Fruit fly (Drosophila melanogaster) whole organism, embryonic: ENCODE results near the gene Sil1.

ENCODE experiments used
- Aef1 ChIP-seq: fragments of 200-800 bp; sonication (Bioruptor generic); IDR thresholded peaks from 3 replicates; pipeline ENCODE4 v1.3.6; 2022; ENCODE audit warnings: missing biosample characterization, missing genetic modification characterization
- BtbVII ChIP-seq: fragments of 200-800 bp; sonication (Bioruptor generic); optimal IDR thresholded peaks from 3 replicates; lab custom pipeline; 2017; ENCODE audit warnings: missing biosample characterization, mild to moderate bottlenecking, missing genetic modification characterization
- CG12236 ChIP-seq: fragments of 200-800 bp; sonication (Bioruptor generic); optimal IDR thresholded peaks from 2 replicates; lab custom pipeline; 2016; ENCODE audit warnings: missing biosample characterization, missing genetic modification characterization
- CG12659 ChIP-seq: fragments of 200-800 bp; sonication (Bioruptor generic); optimal IDR thresholded peaks from 3 replicates; lab custom pipeline; 2017; ENCODE audit warnings: mild to moderate bottlenecking, missing biosample characterization, missing genetic modification reagents, missing genetic modification characterization
- CG12744 ChIP-seq: fragments of 200-800 bp; sonication (Bioruptor generic); optimal IDR thresholded peaks from 2 replicates; lab custom pipeline; 2016; ENCODE audit warnings: missing biosample characterization, missing genetic modification characterization
- CG13123 ChIP-seq: fragments of 200-800 bp; sonication (Bioruptor generic); optimal IDR thresholded peaks from 2 replicates; lab custom pipeline; 2016; ENCODE audit warnings: missing biosample characterization, missing genetic modification characterization
- CG14014 ChIP-seq: fragments of 200-800 bp; sonication (Bioruptor generic); IDR thresholded peaks from 2 replicates; pipeline ENCODE4 v1.3.6; 2022; ENCODE audit warnings: missing biosample characterization, missing genetic modification characterization
- CG14667 ChIP-seq: fragments of 200-800 bp; sonication (Bioruptor generic); IDR thresholded peaks from 2 replicates; pipeline ENCODE4 v1.3.6; 2022; ENCODE audit warnings: missing biosample characterization, missing genetic modification characterization
- CG16815 ChIP-seq: fragments of 200-800 bp; sonication (Bioruptor generic); optimal IDR thresholded peaks from 3 replicates; lab custom pipeline; 2017; ENCODE audit warnings: missing biosample characterization, mild to moderate bottlenecking, missing genetic modification characterization
- CG17186 ChIP-seq: fragments of 200-800 bp; sonication (Bioruptor generic); optimal IDR thresholded peaks from 3 replicates; lab custom pipeline; 2017; ENCODE audit warnings: missing biosample characterization, missing genetic modification reagents, missing genetic modification characterization
- CG2116 ChIP-seq: fragments of 200-800 bp; sonication (Bioruptor generic); optimal IDR thresholded peaks from 3 replicates; lab custom pipeline; 2018; ENCODE audit warnings: missing biosample characterization, mild to moderate bottlenecking, missing genetic modification characterization
- CG2129 ChIP-seq: fragments of 200-800 bp; sonication (Bioruptor generic); IDR thresholded peaks from 2 replicates; pipeline ENCODE4 v1.3.6; 2022; ENCODE audit warnings: missing biosample characterization, missing genetic modification characterization; ENCODE audit not compliant: partially characterized antibody
- CG30020 ChIP-seq: fragments of 200-800 bp; optimal IDR thresholded peaks from 2 replicates; lab custom pipeline; 2019; ENCODE audit warnings: missing biosample characterization, mild to moderate bottlenecking, missing genetic modification characterization, moderate library complexity
- CG31388 ChIP-seq: fragments of 200-800 bp; sonication (Bioruptor generic); optimal IDR thresholded peaks from 2 replicates; lab custom pipeline; 2016; ENCODE audit warnings: missing biosample characterization, missing genetic modification characterization
- CG6272 ChIP-seq: fragments of 200-800 bp; sonication (Bioruptor generic); IDR thresholded peaks from 2 replicates; pipeline ENCODE4 v1.3.6; 2022; ENCODE audit warnings: missing biosample characterization, missing genetic modification characterization
- CG6765 ChIP-seq: fragments of 200-800 bp; sonication (Bioruptor generic); optimal IDR thresholded peaks from 3 replicates; lab custom pipeline; 2017; ENCODE audit warnings: missing biosample characterization, mild to moderate bottlenecking, missing genetic modification characterization
- CG9797 ChIP-seq: fragments of 200-800 bp; sonication (Bioruptor generic); optimal IDR thresholded peaks from 3 replicates; lab custom pipeline; 2018; ENCODE audit warnings: missing biosample characterization, mild to moderate bottlenecking, missing genetic modification characterization
- Dll ChIP-seq: fragments of 200-800 bp; sonication (Bioruptor generic); IDR thresholded peaks from 4 replicates; pipeline ENCODE4 v1.3.6; 2022; ENCODE audit warnings: missing biosample characterization, missing genetic modification characterization; ENCODE audit not compliant: partially characterized antibody
- Doc3 ChIP-seq: fragments of 200-800 bp; sonication (Bioruptor generic); IDR thresholded peaks from 3 replicates; pipeline ENCODE4 v1.3.6; 2022; ENCODE audit warnings: missing biosample characterization, missing genetic modification characterization; ENCODE audit not compliant: partially characterized antibody
- Dp ChIP-seq: fragments of 200-800 bp; sonication (Bioruptor generic); optimal IDR thresholded peaks from 2 replicates; lab custom pipeline; 2018; ENCODE audit warnings: missing biosample characterization, mild to moderate bottlenecking, missing genetic modification characterization, moderate library complexity
- E2f1 ChIP-seq: fragments of 200-800 bp; sonication (Bioruptor generic); IDR thresholded peaks from 2 replicates; pipeline ENCODE4 v1.3.6; 2022; ENCODE audit warnings: missing biosample characterization, missing genetic modification characterization
- Gug ChIP-seq: fragments of 200-800 bp; sonication (Bioruptor generic); IDR thresholded peaks from 4 replicates; pipeline ENCODE4 v1.3.6; 2022; ENCODE audit warnings: missing biosample characterization, missing genetic modification characterization
- HmgZ ChIP-seq: fragments of 200-800 bp; sonication (Bioruptor generic); optimal IDR thresholded peaks from 2 replicates; lab custom pipeline; 2018; ENCODE audit warnings: missing biosample characterization, mild to moderate bottlenecking, missing genetic modification characterization
- Hr3 ChIP-seq: fragments of 200-800 bp; sonication (Bioruptor generic); optimal IDR thresholded peaks from 3 replicates; lab custom pipeline; 2016; ENCODE audit warnings: missing biosample characterization, missing genetic modification characterization
- Hr51 ChIP-seq, 2 experiments: fragments of 200-800 bp; sonication (Bioruptor generic); optimal IDR thresholded peaks; 2 replicates in 1 of 2; 3 replicates in 1 of 2; lab custom pipeline; 2016 to 2018; ENCODE audit warnings: missing biosample characterization in 2 of 2, missing genetic modification characterization in 2 of 2, mild to moderate bottlenecking in 1 of 2, moderate library complexity in 1 of 2
- MESR4 ChIP-seq: fragments of 200-800 bp; sonication (Bioruptor generic); optimal IDR thresholded peaks from 2 replicates; lab custom pipeline; 2018; ENCODE audit warnings: missing biosample characterization, mild to moderate bottlenecking, missing genetic modification characterization, moderate library complexity
- Myb ChIP-seq: fragments of 200-800 bp; sonication (Bioruptor generic); optimal IDR thresholded peaks from 2 replicates; lab custom pipeline; 2016; ENCODE audit warnings: missing biosample characterization, missing genetic modification characterization
- Nf-YA ChIP-seq: fragments of 200-800 bp; sonication (Bioruptor generic); IDR thresholded peaks from 2 replicates; pipeline ENCODE4 v1.3.6; 2022; ENCODE audit warnings: missing biosample characterization, missing genetic modification characterization
- Opbp ChIP-seq: fragments of 200-800 bp; sonication (Bioruptor generic); IDR thresholded peaks from 3 replicates; pipeline ENCODE4 v1.3.6; 2022; ENCODE audit warnings: missing biosample characterization, missing genetic modification characterization; ENCODE audit not compliant: partially characterized antibody
- Poxn ChIP-seq: fragments of 200-800 bp; sonication (Bioruptor generic); IDR thresholded peaks from 2 replicates; pipeline ENCODE4 v1.3.6; 2022; ENCODE audit warnings: missing biosample characterization, missing genetic modification characterization
- amos ChIP-seq: fragments of 200-800 bp; sonication (Bioruptor generic); IDR thresholded peaks from 2 replicates; pipeline ENCODE4 v1.3.6; 2022; ENCODE audit warnings: missing biosample characterization, missing genetic modification characterization; ENCODE audit not compliant: partially characterized antibody
- chif ChIP-seq, 2 experiments: fragments of 200-800 bp; sonication (Bioruptor generic); optimal IDR thresholded peaks; 3 replicates each; lab custom pipeline; 2016; ENCODE audit warnings: missing biosample characterization in 2 of 2, missing genetic modification characterization in 2 of 2
- da ChIP-seq: fragments of 200-800 bp; sonication (Bioruptor generic); optimal IDR thresholded peaks from 2 replicates; lab custom pipeline; 2016; ENCODE audit warnings: missing biosample characterization, missing genetic modification characterization
- dm ChIP-seq: fragments of 200-800 bp; sonication (Bioruptor generic); optimal IDR thresholded peaks from 3 replicates; lab custom pipeline; 2016; ENCODE audit warnings: missing biosample characterization, missing genetic modification characterization
- eyg ChIP-seq: fragments of 200-800 bp; sonication (Bioruptor generic); optimal IDR thresholded peaks from 3 replicates; lab custom pipeline; 2016; ENCODE audit warnings: missing biosample characterization, missing genetic modification characterization
- gfzf ChIP-seq: fragments of 200-800 bp; sonication (Bioruptor generic); optimal IDR thresholded peaks from 2 replicates; lab custom pipeline; 2016; ENCODE audit warnings: missing biosample characterization, mild to moderate bottlenecking, missing genetic modification characterization, moderate library complexity
- hkb ChIP-seq, 2 experiments: fragments of 200-800 bp in 1 of 2; fragments of >200 bp in 1 of 2; sonication (Bioruptor generic) in 1 of 2; IDR thresholded peaks in 1 of 2; optimal IDR thresholded peaks in 1 of 2; 2 replicates each; pipeline versions ENCODE4 v1.3.6 to Lab custom; 2017 to 2022; ENCODE audit warnings: missing biosample characterization in 1 of 2, missing genetic modification characterization in 1 of 2
- mam ChIP-seq: fragments of 200-800 bp; sonication (Bioruptor generic); optimal IDR thresholded peaks from 3 replicates; lab custom pipeline; 2016; ENCODE audit warnings: missing biosample characterization, missing genetic modification characterization
- mld ChIP-seq: fragments of 200-800 bp; sonication (Bioruptor generic); IDR thresholded peaks from 3 replicates; pipeline ENCODE4 v1.3.6; 2022; ENCODE audit warnings: missing biosample characterization, missing genetic modification characterization; ENCODE audit not compliant: partially characterized antibody
- nerfin-2 ChIP-seq: fragments of 200-800 bp; sonication (Bioruptor generic); IDR thresholded peaks from 2 replicates; pipeline ENCODE4 v1.3.6; 2022; ENCODE audit warnings: missing biosample characterization, missing genetic modification characterization; ENCODE audit not compliant: partially characterized antibody
- onecut ChIP-seq: fragments of 200-800 bp; sonication (Bioruptor generic); IDR thresholded peaks from 2 replicates; pipeline ENCODE4 v1.3.6; 2022; ENCODE audit warnings: missing biosample characterization, missing genetic modification characterization
- pb ChIP-seq: fragments of 200-800 bp; sonication (Bioruptor generic); optimal IDR thresholded peaks from 3 replicates; lab custom pipeline; 2016; ENCODE audit warnings: missing biosample characterization, missing genetic modification characterization
- phol ChIP-seq: fragments of 200-800 bp; sonication (Bioruptor generic); optimal IDR thresholded peaks from 3 replicates; lab custom pipeline; 2018; ENCODE audit warnings: missing biosample characterization, mild to moderate bottlenecking, missing genetic modification characterization, moderate library complexity
- repo ChIP-seq: fragments of 200-800 bp; sonication (Bioruptor generic); optimal IDR thresholded peaks from 2 replicates; lab custom pipeline; 2016; ENCODE audit warnings: missing biosample characterization, missing genetic modification characterization
- sens-2 ChIP-seq: fragments of 200-800 bp; sonication (Bioruptor generic); IDR thresholded peaks from 2 replicates; pipeline ENCODE4 v1.3.6; 2022; ENCODE audit warnings: missing biosample characterization, missing genetic modification characterization
- sim ChIP-seq: fragments of 200-800 bp; sonication (Bioruptor generic); IDR thresholded peaks from 2 replicates; pipeline ENCODE4 v1.3.6; 2022; ENCODE audit warnings: missing biosample characterization, missing genetic modification characterization
- slbo ChIP-seq: fragments of 200-800 bp; sonication (Bioruptor generic); IDR thresholded peaks from 2 replicates; pipeline ENCODE4 v1.3.6; 2022; ENCODE audit warnings: missing biosample characterization, missing genetic modification characterization
- trh ChIP-seq: fragments of 200-800 bp; sonication (Bioruptor generic); optimal IDR thresholded peaks from 2 replicates; lab custom pipeline; 2016; ENCODE audit warnings: missing biosample characterization, missing genetic modification characterization
- vnd ChIP-seq: fragments of 200-800 bp; sonication (Bioruptor generic); IDR thresholded peaks from 3 replicates; pipeline ENCODE4 v1.3.6; 2022; ENCODE audit warnings: missing biosample characterization, missing genetic modification characterization; ENCODE audit not compliant: partially characterized antibody

Gene Sil1

DNA sequence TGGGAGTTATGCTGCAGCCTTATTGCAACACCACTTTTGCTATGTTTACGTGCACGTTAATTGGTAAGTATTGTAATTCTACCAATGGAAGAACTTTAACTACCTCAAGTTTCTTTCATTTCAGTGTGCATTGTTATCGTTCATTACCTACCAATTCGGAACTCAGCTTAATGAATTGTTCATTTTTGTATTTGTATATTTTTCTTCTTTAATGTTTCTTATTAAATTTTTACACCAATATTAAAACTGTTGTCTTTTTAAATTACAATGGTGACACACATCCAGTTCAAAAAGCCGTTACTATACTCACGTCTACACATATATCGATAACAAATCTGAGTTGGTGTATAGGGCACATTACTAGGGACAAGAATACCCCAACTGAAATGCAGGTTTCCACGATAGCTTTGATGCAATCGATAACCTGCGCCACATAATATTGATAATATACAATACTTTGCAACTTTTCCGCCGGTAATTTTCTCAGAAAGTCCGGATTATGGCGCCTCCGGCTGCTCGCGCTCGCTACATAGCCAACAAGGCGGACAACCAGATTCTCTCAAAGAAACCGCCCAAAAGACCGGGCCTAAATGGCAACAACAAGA is 14.0 kb downstream of the Sil1 start, which contains the start of gene Alg9 (continued):
- peak; percentile 42 for TF ChIP-seq gfzf (GFP tag; lab: Kevin White, UChicago)
- peak; percentile 98 for TF ChIP-seq Myb (GFP tag; lab: Kevin White, UChicago)
- no peak for TF ChIP-seq pb (GFP tag; lab: Kevin White, UChicago)
- TF ChIP-seq E2f1: no peak
- no peak for TF ChIP-seq CG14667 (GFP tag; lab: Robert Waterston, UW)
- TF ChIP-seq Doc3 (GFP tag; lab: Robert Waterston, UW): peak; percentile 83
- peak; percentile 21 for TF ChIP-seq CG9797 (GFP tag; lab: Kevin White, UChicago)
- TF ChIP-seq CG16815 (GFP tag; lab: Kevin White, UChicago): no peak
- peak; percentile 62 for TF ChIP-seq Dp (GFP tag; lab: Kevin White, UChicago)
- no peak for TF ChIP-seq Aef1 (GFP tag; lab: Robert Waterston, UW)
- TF ChIP-seq HmgZ (tag; lab: Kevin White, UChicago): peak; percentile 44
- TF ChIP-seq Dll (GFP tag; lab: Robert Waterston, UW): peak; percentile 89
- no peak for TF ChIP-seq CG6765
- TF ChIP-seq trh (GFP tag; lab: Kevin White, UChicago): no peak
- no peak for TF ChIP-seq CG31388 (GFP tag; lab: Kevin White, UChicago)
- TF ChIP-seq Opbp (GFP tag; lab: Robert Waterston, UW): peak; percentile 90; the same call in 2 of the 3 replicates
- TF ChIP-seq dm (GFP tag; lab: Kevin White, UChicago): peak; percentile 17
- no peak for TF ChIP-seq CG14014
- TF ChIP-seq vnd (GFP tag; lab: Robert Waterston, UW): peak; percentile 88
- no peak for TF ChIP-seq CG13123 (GFP tag; lab: Kevin White, UChicago)
- TF ChIP-seq mam (GFP tag; lab: Kevin White, UChicago): peak; percentile 26
- no peak for TF ChIP-seq da (GFP tag; lab: Kevin White, UChicago)
- no peak for TF ChIP-seq chif (GFP tag; optimal IDR thresholded peaks at IDR 0.05; lab: Kevin White, UChicago)
- peak; percentile 50; the same call in 1 of the 2 replicates for TF ChIP-seq onecut (GFP tag; lab: Robert Waterston, UW)
- peak; percentile 89 for TF ChIP-seq amos
- no peak for TF ChIP-seq CG12744 (GFP tag; lab: Kevin White, UChicago)
- TF ChIP-seq BtbVII (GFP tag; lab: Kevin White, UChicago): no peak
- TF ChIP-seq sim (GFP tag; lab: Robert Waterston, UW): no peak
- peak; percentile 76 for TF ChIP-seq CG30020 (tag; lab: Kevin White, UChicago)
- TF ChIP-seq sens-2 (GFP tag; lab: Robert Waterston, UW): no peak
- no peak for TF ChIP-seq Nf-YA (GFP tag; lab: Robert Waterston, UW)
- no peak for TF ChIP-seq Poxn (GFP tag; lab: Robert Waterston, UW)
- peak; percentile 84 for TF ChIP-seq CG2116 (GFP tag; lab: Kevin White, UChicago)
- TF ChIP-seq Gug (GFP tag; lab: Robert Waterston, UW): peak; percentile 2; the same call in 1 of the 4 replicates
- TF ChIP-seq CG6272: no peak
- peak; percentile 33 for TF ChIP-seq phol (tag; lab: Kevin White, UChicago)
- no peak for TF ChIP-seq eyg (GFP tag; lab: Kevin White, UChicago)
- peak; percentile 93 for TF ChIP-seq nerfin-2
- peak; percentile 2 for TF ChIP-seq CG17186 (GFP tag; lab: Kevin White, UChicago)
- TF ChIP-seq CG12236: no peak
- no peak for TF ChIP-seq Hr51 (GFP tag; optimal IDR thresholded peaks at IDR 0.05; lab: Kevin White, UChicago)
- TF ChIP-seq mld (GFP tag; lab: Robert Waterston, UW): peak; percentile 88
- peak; percentile 69 for TF ChIP-seq CG2129 (GFP tag; lab: Robert Waterston, UW)
- TF ChIP-seq hkb (optimal IDR thresholded peaks at IDR 0.05; lab: Kevin White, UChicago): peak; percentile 18
- TF ChIP-seq hkb (GFP tag; IDR thresholded peaks at IDR 0.05; lab: Robert Waterston, UW): no peak
- TF ChIP-seq MESR4 (GFP tag; lab: Kevin White, UChicago): peak; percentile 8
- TF ChIP-seq slbo: no peak
- TF ChIP-seq Hr3 (GFP tag; lab: Kevin White, UChicago): peak; percentile 64
- TF ChIP-seq CG12659 (GFP tag; lab: Kevin White, UChicago): peak; percentile 31
- no peak for TF ChIP-seq repo (GFP tag; lab: Kevin White, UChicago)
